Worm (Caenorhabditis elegans) whole organism, late embryonic: ENCODE data around the gene nas-23.

ENCODE experiments used
- ama-1 ChIP-seq: fragments of 150-350 bp; optimal IDR thresholded peaks from 2 replicates; lab custom pipeline; 2014
- dve-1 ChIP-seq: sonication (generic microtip); optimal IDR thresholded peaks from 2 replicates; lab custom pipeline; 2017; ENCODE audit warnings: antibody characterized with exemption, mild to moderate bottlenecking, missing genetic modification characterization, missing compliant biosample characterization
- elt-4 ChIP-seq: sonication (generic microtip); optimal IDR thresholded peaks from 2 replicates; lab custom pipeline; 2016; ENCODE audit warnings: missing genetic modification characterization, missing compliant biosample characterization
- ets-4 ChIP-seq: sonication (generic microtip); optimal IDR thresholded peaks from 2 replicates; lab custom pipeline; 2016; ENCODE audit warnings: missing genetic modification characterization, missing compliant biosample characterization
- fkh-10 ChIP-seq: fragments of 150-350 bp; optimal IDR thresholded peaks from 2 replicates; lab custom pipeline; 2014; ENCODE audit warnings: missing biosample characterization, missing genetic modification reagents, missing genetic modification characterization
- fkh-6 ChIP-seq: sonication (generic microtip); optimal IDR thresholded peaks from 2 replicates; lab custom pipeline; 2016; ENCODE audit warnings: missing genetic modification characterization, missing compliant biosample characterization
- hlh-13 ChIP-seq: fragments of 200-800 bp; sonication (Bioruptor generic); optimal IDR thresholded peaks from 2 replicates; lab custom pipeline; 2018; ENCODE audit warnings: mild to moderate bottlenecking, missing genetic modification characterization, missing compliant biosample characterization
- hlh-30 ChIP-seq: sonication (generic microtip); optimal IDR thresholded peaks from 2 replicates; lab custom pipeline; 2017; ENCODE audit warnings: antibody characterized with exemption, missing genetic modification characterization, missing compliant biosample characterization; ENCODE audit not compliant: insufficient read depth
- madf-2 ChIP-seq: sonication (generic microtip); optimal IDR thresholded peaks from 2 replicates; lab custom pipeline; 2017; ENCODE audit warnings: missing genetic modification characterization, missing compliant biosample characterization
- nfya-1 ChIP-seq: sonication (generic microtip); optimal IDR thresholded peaks from 2 replicates; lab custom pipeline; 2017; ENCODE audit warnings: missing genetic modification characterization, mild to moderate bottlenecking, missing compliant biosample characterization, antibody characterized with exemption, moderate library complexity
- nhr-232 ChIP-seq: sonication (generic microtip); optimal IDR thresholded peaks from 2 replicates; lab custom pipeline; 2016; ENCODE audit warnings: missing genetic modification characterization, missing compliant biosample characterization
- pha-4 ChIP-seq: fragments of 150-350 bp; optimal IDR thresholded peaks from 2 replicates; lab custom pipeline; 2018; ENCODE audit warnings: missing biosample characterization, missing genetic modification reagents, missing genetic modification characterization
- rnt-1 ChIP-seq: sonication (generic microtip); optimal IDR thresholded peaks from 2 replicates; lab custom pipeline; 2016; ENCODE audit warnings: missing genetic modification characterization, missing compliant biosample characterization
- tbx-2 ChIP-seq: sonication (generic microtip); optimal IDR thresholded peaks from 2 replicates; lab custom pipeline; 2016; ENCODE audit warnings: missing genetic modification characterization, missing compliant biosample characterization

DNA sequence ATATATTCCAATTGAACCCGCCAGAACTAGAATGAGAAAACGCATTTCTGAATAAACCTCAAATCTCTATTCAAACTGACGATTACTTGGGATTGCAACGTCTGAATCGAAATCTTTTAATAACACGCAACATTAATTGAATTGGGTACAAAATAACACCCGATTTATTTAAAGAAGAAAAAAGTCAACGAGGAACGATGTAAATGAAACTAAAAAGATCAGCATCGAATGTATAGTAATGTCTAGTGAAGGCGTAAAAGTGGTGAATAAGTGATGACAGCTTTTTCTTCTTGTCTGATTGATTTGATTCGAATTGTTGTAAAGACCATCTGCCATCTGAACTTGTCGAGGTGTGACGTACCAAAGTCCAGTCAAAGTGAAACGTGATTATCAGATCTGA is at the start of gene nas-23:
- TF ChIP-seq nfya-1, result no peak
- no peak for TF ChIP-seq ama-1
- no peak for TF ChIP-seq nhr-232 (tag; lab: Kevin White, UChicago)
- TF ChIP-seq hlh-30 (tag; lab: Kevin White, UChicago), result no peak
- TF ChIP-seq hlh-13, result no peak
- no peak for TF ChIP-seq dve-1 (tag; lab: Kevin White, UChicago)
- no peak for TF ChIP-seq rnt-1 (tag; lab: Kevin White, UChicago)
- no peak for TF ChIP-seq fkh-10 (GFP tag; lab: Kevin White, UChicago)
- no peak for TF ChIP-seq elt-4
- TF ChIP-seq fkh-6, result no peak
- no peak for TF ChIP-seq ets-4 (tag; lab: Kevin White, UChicago)
- no peak for TF ChIP-seq tbx-2
- no peak for TF ChIP-seq madf-2 (tag; lab: Kevin White, UChicago)
- TF ChIP-seq pha-4, result no peak
